Worm (Caenorhabditis elegans) whole organism, young adult: ENCODE measurements around the gene hlh-4.

Experiments
- B0261.1 ChIP-seq: sonication (generic microtip); optimal IDR thresholded peaks from 2 replicates; lab custom pipeline; 2016; ENCODE audit warnings: mild to moderate bottlenecking, missing genetic modification characterization, moderate library complexity, missing compliant biosample characterization
- C06A6.2 ChIP-seq: fragments of 200-800 bp; sonication (Bioruptor generic); conservative IDR thresholded peaks from 2 replicates; pipeline ENCODE4 v1.3.6; 2022; ENCODE audit warnings: missing genetic modification characterization, missing compliant biosample characterization
- D2030.7 ChIP-seq: fragments of 200-800 bp; sonication (Bioruptor generic); IDR thresholded peaks from 2 replicates; pipeline ENCODE4 v1.3.6; 2022; ENCODE audit warnings: missing genetic modification reagents, missing genetic modification characterization, missing compliant biosample characterization
- F49E8.2 ChIP-seq: sonication (generic microtip); optimal IDR thresholded peaks from 3 replicates; lab custom pipeline; 2017; ENCODE audit warnings: missing genetic modification characterization, mild to moderate bottlenecking, missing compliant biosample characterization, antibody characterized with exemption, moderate library complexity; ENCODE audit not compliant: insufficient read depth
- F52B5.7 ChIP-seq: sonication (generic microtip); optimal IDR thresholded peaks from 2 replicates; lab custom pipeline; 2016; ENCODE audit warnings: mild to moderate bottlenecking, missing genetic modification characterization, missing compliant biosample characterization
- Y53F4B.3 ChIP-seq: fragments of 200-800 bp; sonication (Bioruptor generic); IDR thresholded peaks from 2 replicates; pipeline ENCODE4 v1.3.6; 2022; ENCODE audit warnings: missing genetic modification reagents, missing genetic modification characterization, missing compliant biosample characterization
- Y79H2A.3 ChIP-seq: fragments of 200-800 bp; sonication (Bioruptor generic); conservative IDR thresholded peaks from 2 replicates; pipeline ENCODE4 v1.3.6; 2022; ENCODE audit warnings: missing genetic modification reagents, missing genetic modification characterization, missing compliant biosample characterization
- atf-7 ChIP-seq: sonication (generic microtip); optimal IDR thresholded peaks from 2 replicates; lab custom pipeline; 2017; ENCODE audit warnings: mild to moderate bottlenecking, missing genetic modification characterization, missing compliant biosample characterization
- attf-5 ChIP-seq: fragments of 200-800 bp; sonication (Bioruptor generic); optimal IDR thresholded peaks from 2 replicates; lab custom pipeline; 2018; ENCODE audit warnings: mild to moderate bottlenecking, missing genetic modification characterization, missing compliant biosample characterization
- attf-6 ChIP-seq: fragments of 200-800 bp; sonication (Bioruptor generic); IDR thresholded peaks from 2 replicates; pipeline ENCODE4 v1.3.6; 2022; ENCODE audit warnings: missing genetic modification reagents, missing genetic modification characterization, missing compliant biosample characterization
- cebp-2 ChIP-seq: fragments of 200-800 bp; sonication (Bioruptor generic); IDR thresholded peaks from 2 replicates; pipeline ENCODE4 v1.3.6; 2022; ENCODE audit warnings: missing genetic modification characterization, missing compliant biosample characterization
- ceh-58 ChIP-seq: fragments of 200-800 bp; sonication (Bioruptor generic); IDR thresholded peaks from 2 replicates; pipeline ENCODE4 v1.3.6; 2022; ENCODE audit warnings: missing genetic modification characterization, missing compliant biosample characterization
- ceh-79 ChIP-seq: sonication (generic microtip); optimal IDR thresholded peaks from 2 replicates; lab custom pipeline; 2017; ENCODE audit warnings: mild to moderate bottlenecking, missing genetic modification characterization, missing compliant biosample characterization
- ceh-91 ChIP-seq: fragments of 200-800 bp; sonication (Bioruptor generic); IDR thresholded peaks from 2 replicates; pipeline ENCODE4 v1.3.6; 2022; ENCODE audit warnings: missing genetic modification reagents, missing genetic modification characterization, missing compliant biosample characterization
- die-1 ChIP-seq: sonication (generic microtip); optimal IDR thresholded peaks from 2 replicates; lab custom pipeline; 2016; ENCODE audit warnings: missing genotype, mild to moderate bottlenecking, missing genetic modification characterization, missing compliant biosample characterization
- efl-1 ChIP-seq: fragments of 150-350 bp; optimal IDR thresholded peaks from 2 replicates; lab custom pipeline; 2014; ENCODE audit warnings: missing biosample characterization, missing genetic modification reagents, missing genetic modification characterization
- egrh-3 ChIP-seq: fragments of 200-800 bp; sonication (Bioruptor generic); IDR thresholded peaks from 2 replicates; pipeline ENCODE4 v1.3.6; 2022; ENCODE audit warnings: missing genetic modification reagents, missing genetic modification characterization, missing compliant biosample characterization
- hmg-20 ChIP-seq: fragments of 200-800 bp; sonication (Bioruptor generic); IDR thresholded peaks from 2 replicates; pipeline ENCODE4 v1.3.6; 2022; ENCODE audit warnings: missing genetic modification reagents, missing genetic modification characterization, missing compliant biosample characterization
- hrde-1 ChIP-seq: sonication (generic microtip); optimal IDR thresholded peaks from 2 replicates; lab custom pipeline; 2016; ENCODE audit warnings: missing genetic modification characterization, mild to moderate bottlenecking, missing compliant biosample characterization, moderate library complexity, missing genotype, missing genetic modification reagents, borderline replicate concordance
- lin-26 ChIP-seq: fragments of 200-800 bp; sonication (Bioruptor generic); IDR thresholded peaks from 2 replicates; pipeline ENCODE4 v1.3.6; 2022; ENCODE audit warnings: missing genetic modification reagents, missing genetic modification characterization, missing compliant biosample characterization
- lin-35 ChIP-seq, 3 experiments: fragments of 150-350 bp in 2 of 3; sonication (generic microtip) in 1 of 3; optimal IDR thresholded peaks; 2 replicates each; lab custom pipeline; 2014 to 2018; ENCODE audit warnings: missing biosample characterization in 3 of 3, missing genetic modification characterization in 3 of 3, missing genetic modification reagents in 3 of 3
- lir-1 ChIP-seq: fragments of 200-800 bp; sonication (Bioruptor generic); conservative IDR thresholded peaks from 2 replicates; pipeline ENCODE4 v1.3.6; 2022; ENCODE audit warnings: missing genetic modification reagents, missing genetic modification characterization, missing compliant biosample characterization
- lsl-1 ChIP-seq: fragments of 200-800 bp; sonication (Bioruptor generic); optimal IDR thresholded peaks from 2 replicates; lab custom pipeline; 2018; ENCODE audit warnings: mild to moderate bottlenecking, missing genetic modification characterization, moderate library complexity, missing compliant biosample characterization
- madf-8 ChIP-seq: fragments of 200-800 bp; sonication (Bioruptor generic); conservative IDR thresholded peaks from 2 replicates; pipeline ENCODE4 v1.3.6; 2022; ENCODE audit warnings: missing genetic modification reagents, missing genetic modification characterization, missing compliant biosample characterization
- mcd-1 ChIP-seq: fragments of 200-800 bp; sonication (Bioruptor generic); IDR thresholded peaks from 2 replicates; pipeline ENCODE4 v1.3.6; 2022; ENCODE audit warnings: missing genetic modification reagents, missing genetic modification characterization, missing compliant biosample characterization
- nfya-1 ChIP-seq: sonication (generic microtip); optimal IDR thresholded peaks from 2 replicates; lab custom pipeline; 2017; ENCODE audit warnings: antibody characterized with exemption, missing compliant biosample characterization, missing genetic modification characterization, borderline replicate concordance; ENCODE audit not compliant: insufficient read depth
- nhr-179 ChIP-seq: sonication (generic microtip); optimal IDR thresholded peaks from 2 replicates; lab custom pipeline; 2016; ENCODE audit warnings: mild to moderate bottlenecking, missing genetic modification characterization, missing compliant biosample characterization
- nhr-80 ChIP-seq: sonication (generic microtip); optimal IDR thresholded peaks from 2 replicates; lab custom pipeline; 2016; ENCODE audit warnings: missing genetic modification characterization, missing compliant biosample characterization
- rcor-1 ChIP-seq: fragments of 200-800 bp; sonication (Bioruptor generic); IDR thresholded peaks from 2 replicates; pipeline ENCODE4 v1.3.6; 2022; ENCODE audit warnings: missing genetic modification reagents, missing genetic modification characterization, missing compliant biosample characterization
- repo-1 ChIP-seq: sonication (generic microtip); optimal IDR thresholded peaks from 2 replicates; lab custom pipeline; 2017; ENCODE audit warnings: mild to moderate bottlenecking, missing genetic modification characterization, missing compliant biosample characterization
- sdz-38 ChIP-seq: sonication (generic microtip); optimal IDR thresholded peaks from 2 replicates; lab custom pipeline; 2016; ENCODE audit warnings: missing genotype, missing genetic modification characterization, missing compliant biosample characterization
- sea-2 ChIP-seq: fragments of 200-800 bp; sonication (Bioruptor generic); IDR thresholded peaks from 2 replicates; pipeline ENCODE4 v1.3.6; 2022; ENCODE audit warnings: missing genetic modification characterization, missing compliant biosample characterization
- snpc-1.1 ChIP-seq: sonication (generic microtip); optimal IDR thresholded peaks from 2 replicates; lab custom pipeline; 2017; ENCODE audit warnings: missing genetic modification characterization, mild to moderate bottlenecking, missing compliant biosample characterization, antibody characterized with exemption, moderate library complexity, missing genotype, missing genetic modification reagents; ENCODE audit not compliant: insufficient read depth
- snpc-4 ChIP-seq, 5 experiments: fragments of 150-350 bp in 1 of 5; sonication (generic microtip) in 4 of 5; optimal IDR thresholded peaks; 2 replicates each; lab custom pipeline; 2014 to 2018; ENCODE audit warnings: missing genetic modification characterization in 5 of 5, missing biosample characterization in 3 of 5, antibody characterized with exemption in 2 of 5, mild to moderate bottlenecking in 2 of 5, missing compliant biosample characterization in 2 of 5, missing genotype in 2 of 5, moderate library complexity in 2 of 5, missing genetic modification reagents in 1 of 5
- tbp1 ChIP-seq: fragments of 200-800 bp; sonication (Bioruptor generic); optimal IDR thresholded peaks from 2 replicates; lab custom pipeline; 2018; ENCODE audit warnings: mild to moderate bottlenecking, missing genetic modification characterization, missing compliant biosample characterization
- tbx-9 ChIP-seq: sonication (generic microtip); optimal IDR thresholded peaks from 2 replicates; lab custom pipeline; 2016; ENCODE audit warnings: borderline replicate concordance, missing genetic modification characterization, inconsistent platforms, missing compliant biosample characterization
- unc-130 ChIP-seq: sonication (generic microtip); optimal IDR thresholded peaks from 2 replicates; lab custom pipeline; 2016; ENCODE audit warnings: missing genetic modification reagents, missing genetic modification characterization, missing compliant biosample characterization
- xnd-1 ChIP-seq: sonication (generic microtip); optimal IDR thresholded peaks from 2 replicates; lab custom pipeline; 2016; ENCODE audit warnings: missing genotype, missing genetic modification reagents, missing genetic modification characterization, missing compliant biosample characterization
- ztf-25 ChIP-seq: fragments of 200-800 bp; sonication (Bioruptor generic); IDR thresholded peaks from 2 replicates; pipeline ENCODE4 v1.3.6; 2022; ENCODE audit warnings: missing genetic modification reagents, missing genetic modification characterization, missing compliant biosample characterization
- ztf-26 ChIP-seq: sonication (generic microtip); optimal IDR thresholded peaks from 2 replicates; lab custom pipeline; 2017; ENCODE audit warnings: missing genetic modification characterization, missing compliant biosample characterization
- ztf-3 ChIP-seq: fragments of 200-800 bp; sonication (Bioruptor generic); optimal IDR thresholded peaks from 2 replicates; lab custom pipeline; 2018; ENCODE audit warnings: mild to moderate bottlenecking, missing genetic modification characterization, missing compliant biosample characterization
- ztf-6 ChIP-seq: fragments of 200-800 bp; sonication (Bioruptor generic); IDR thresholded peaks from 2 replicates; pipeline ENCODE4 v1.3.6; 2022; ENCODE audit warnings: missing genetic modification reagents, missing genetic modification characterization, missing compliant biosample characterization

hlh-4 gene

DNA sequence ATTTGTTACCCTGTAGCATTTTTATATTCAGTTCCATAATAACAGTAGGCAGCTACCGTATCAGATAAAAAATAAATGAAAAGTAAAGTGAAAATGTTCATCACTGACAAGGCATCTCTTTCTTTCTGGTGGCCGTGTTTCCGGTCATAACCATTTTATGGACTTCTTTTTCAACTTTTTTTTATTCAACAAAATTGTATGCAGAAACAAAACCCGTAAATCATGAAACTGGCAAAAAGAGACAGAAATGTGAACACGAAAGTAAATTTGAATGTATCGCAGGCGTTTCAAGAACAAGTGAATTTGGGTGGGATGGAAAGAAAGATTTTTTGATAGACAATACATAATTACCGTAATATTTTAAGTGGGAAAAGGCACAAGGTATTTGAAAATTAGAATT lies 13.7 kb downstream of the hlh-4 start, which contains the start of gene clec-162:
Gene clec-162, minus strand, starts transcription at position 101 of the 400 bp plus-strand sequence.
- TF ChIP-seq lin-26 (GFP tag; lab: Robert Waterston, UW), result no peak
- TF ChIP-seq lir-1 (GFP tag; lab: Robert Waterston, UW), result no peak
- TF ChIP-seq ztf-26 (tag; lab: Kevin White, UChicago), result no peak
- no peak for TF ChIP-seq ceh-79 (tag; lab: Kevin White, UChicago)
- no peak for TF ChIP-seq Y53F4B.3 (GFP tag; lab: Robert Waterston, UW)
- no peak for TF ChIP-seq ztf-25 (GFP tag; lab: Robert Waterston, UW)
- TF ChIP-seq Y79H2A.3 (GFP tag; lab: Robert Waterston, UW), result no peak
- TF ChIP-seq C06A6.2 (GFP tag; lab: Robert Waterston, UW), result no peak
- TF ChIP-seq xnd-1, result no peak
- no peak for TF ChIP-seq B0261.1 (tag; lab: Kevin White, UChicago)
- no peak for TF ChIP-seq ztf-3 (GFP tag; lab: Kevin White, UChicago)

DNA sequence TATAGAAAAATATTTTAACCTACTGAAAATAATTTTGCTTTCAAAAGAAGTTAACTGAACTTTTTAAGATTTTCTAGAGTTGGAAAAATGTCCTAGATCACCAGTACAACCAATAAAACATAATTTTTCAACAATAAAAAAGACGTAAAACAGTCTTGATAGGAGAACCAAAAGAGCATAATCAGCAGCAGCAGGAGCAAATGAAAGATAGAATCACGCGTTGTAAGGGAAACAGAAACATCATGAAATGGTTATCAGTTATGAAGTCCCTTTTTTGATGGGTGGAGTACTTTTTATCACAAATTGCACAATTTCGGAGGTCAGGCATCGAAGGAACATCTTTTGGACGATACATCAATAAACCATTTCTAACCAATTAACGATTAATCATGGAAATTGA lies 16.9 kb downstream of the hlh-4 start:
- peak; percentile 92 for TF ChIP-seq nhr-80
- TF ChIP-seq snpc-4 (GFP tag; optimal IDR thresholded peaks at IDR 0.05; lab: Kevin White, UChicago), result no peak
- TF ChIP-seq snpc-4 (tag; optimal IDR thresholded peaks at IDR 0.05; lab: Kevin White, UChicago), result peak in 1 of 4 experiments; percentile 44
- TF ChIP-seq nhr-179, result no peak

DNA sequence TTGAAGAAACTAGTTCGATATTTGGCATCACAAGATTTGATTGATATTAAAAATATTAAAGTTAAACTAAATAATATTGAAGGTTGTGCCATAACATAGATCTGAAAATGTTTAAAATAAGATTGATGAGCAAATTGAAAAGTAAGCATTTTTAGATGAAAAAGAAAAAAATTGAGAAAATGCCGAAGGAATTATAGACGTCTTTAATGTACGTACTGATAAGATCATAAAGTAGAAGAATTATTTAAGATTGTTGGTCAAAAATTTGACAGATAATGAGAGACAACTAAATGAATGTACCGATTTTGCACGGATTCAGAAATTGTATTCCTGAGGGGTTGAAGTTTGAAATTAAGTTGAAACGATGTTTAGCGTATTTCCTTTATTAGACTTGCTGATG lies 18.7 kb downstream of the hlh-4 start, which contains the start of gene ncx-7:
Gene ncx-7, minus strand, starts transcription at position 101 of the 400 bp plus-strand sequence.
- TF ChIP-seq hmg-20 (GFP tag; lab: Robert Waterston, UW) (no peak), nhr-80 (peak; percentile 33)
- TF ChIP-seq, all 124 proteins: peak for 1

DNA sequence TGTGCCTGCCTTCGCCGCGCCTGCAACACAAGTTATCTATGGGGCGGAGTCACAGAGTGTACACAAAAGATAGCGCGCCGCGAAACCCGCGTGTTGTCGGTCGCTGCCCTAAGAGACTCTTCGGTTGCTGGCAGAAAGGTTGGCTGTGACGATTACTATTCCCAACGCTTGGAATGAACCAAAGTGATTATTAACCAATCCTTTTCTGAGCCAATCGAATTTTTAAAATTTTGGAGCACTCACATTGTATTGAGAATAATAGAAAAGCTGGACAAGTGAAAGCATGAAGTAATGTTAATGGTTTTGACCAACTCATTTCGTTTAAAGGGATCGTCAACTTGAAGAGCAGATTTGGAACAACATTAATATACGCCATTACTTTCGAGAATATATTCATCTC lies 21.6 kb downstream of the hlh-4 start:
- TF ChIP-seq D2030.7 (GFP tag; lab: Robert Waterston, UW) (peak; percentile 87), repo-1 (tag; lab: Kevin White, UChicago) (peak; percentile 76), F49E8.2 (tag; lab: Kevin White, UChicago) (peak; percentile 67), efl-1 (GFP tag; lab: Kevin White, UChicago) (peak; percentile 9), lin-35 (GFP tag; optimal IDR thresholded peaks at IDR 0.05; lab: Kevin White, UChicago) (no peak), ztf-3 (GFP tag; lab: Kevin White, UChicago) (no peak), atf-7 (peak; percentile 19), sdz-38 (tag; lab: Kevin White, UChicago) (no peak), ceh-58 (GFP tag; lab: Robert Waterston, UW) (no peak), rcor-1 (GFP tag; lab: Robert Waterston, UW) (no peak; the same call in 1 of the 2 replicates), ztf-26 (tag; lab: Kevin White, UChicago) (peak; percentile 46), attf-6 (GFP tag; lab: Robert Waterston, UW) (peak; percentile 87), cebp-2 (GFP tag; lab: Robert Waterston, UW) (no peak), tbx-9 (tag; lab: Kevin White, UChicago) (no peak), ceh-91 (GFP tag; lab: Robert Waterston, UW) (no peak), snpc-1.1 (tag; lab: Kevin White, UChicago) (peak; percentile 99), attf-5 (GFP tag; lab: Kevin White, UChicago) (no peak), hrde-1 (tag; lab: Kevin White, UChicago) (peak; percentile 23), sea-2 (GFP tag; lab: Robert Waterston, UW) (no peak), nhr-80 (no peak), unc-130 (GFP tag; lab: Kevin White, UChicago) (no peak), tbp1 (GFP tag; lab: Kevin White, UChicago) (peak; percentile 81), Y53F4B.3 (GFP tag; lab: Robert Waterston, UW) (no peak), madf-8 (GFP tag; lab: Robert Waterston, UW) (peak; percentile 37; the same call in 1 of the 2 replicates), lsl-1 (GFP tag; lab: Kevin White, UChicago) (peak; percentile 77), egrh-3 (GFP tag; lab: Robert Waterston, UW) (no peak), nfya-1 (tag; lab: Kevin White, UChicago) (no peak), die-1 (tag; lab: Kevin White, UChicago) (no peak), mcd-1 (GFP tag; lab: Robert Waterston, UW) (peak; percentile 76), F52B5.7 (tag; lab: Kevin White, UChicago) (no peak), ztf-6 (GFP tag; lab: Robert Waterston, UW) (no peak), xnd-1 (peak; percentile 62)
